Fruit fly (Drosophila melanogaster) whole organism, adult: Measurements from ENCODE around the gene nonC.
A peak's percentile ranks its signal among the peaks of the same experiment; 100 is the strongest.

Experiments
- CG11617 ChIP-seq: fragments of 200-800 bp; sonication (Bioruptor generic); optimal IDR thresholded peaks from 2 replicates; lab custom pipeline; 2017; ENCODE audit warnings: mild to moderate bottlenecking, missing biosample characterization, missing genetic modification reagents, missing genetic modification characterization
- CG12768 ChIP-seq: fragments of 200-800 bp; sonication (Bioruptor generic); optimal IDR thresholded peaks from 2 replicates; lab custom pipeline; 2017; ENCODE audit warnings: missing biosample characterization, missing genetic modification characterization, mild to moderate bottlenecking, moderate library complexity, missing genetic modification reagents
- CG14711 ChIP-seq: fragments of 200-800 bp; sonication (Bioruptor generic); optimal IDR thresholded peaks from 2 replicates; lab custom pipeline; 2018; ENCODE audit warnings: missing biosample characterization, mild to moderate bottlenecking, missing genetic modification characterization, moderate library complexity
- CG1620 ChIP-seq: fragments of 200-800 bp; sonication (Bioruptor generic); optimal IDR thresholded peaks from 2 replicates; lab custom pipeline; 2016; ENCODE audit warnings: missing biosample characterization, missing genetic modification characterization
- CG33017 ChIP-seq: fragments of 200-800 bp; sonication (Bioruptor generic); optimal IDR thresholded peaks from 2 replicates; lab custom pipeline; 2018; ENCODE audit warnings: missing biosample characterization, mild to moderate bottlenecking, missing genetic modification characterization, moderate library complexity
- Clk ChIP-seq: fragments of 200-800 bp; sonication (Bioruptor generic); optimal IDR thresholded peaks from 2 replicates; lab custom pipeline; 2017; ENCODE audit warnings: missing biosample characterization, missing genetic modification characterization
- Crg-1 ChIP-seq: fragments of 200-800 bp; sonication (Bioruptor generic); optimal IDR thresholded peaks from 2 replicates; lab custom pipeline; 2016; ENCODE audit warnings: missing biosample characterization, missing genetic modification characterization
- bab1 ChIP-seq: fragments of 200-800 bp; sonication (Bioruptor generic); optimal IDR thresholded peaks from 3 replicates; lab custom pipeline; 2019; ENCODE audit warnings: missing biosample characterization, mild to moderate bottlenecking, missing genetic modification characterization, moderate library complexity
- kay ChIP-seq: fragments of 200-800 bp; sonication (Bioruptor generic); peaks from one replicate; lab custom pipeline; 2016; ENCODE audit warnings: missing biosample characterization, missing genetic modification characterization, borderline replicate concordance
- ovo ChIP-seq: fragments of 200-800 bp; sonication (Bioruptor generic); optimal IDR thresholded peaks from 2 replicates; lab custom pipeline; 2016; ENCODE audit warnings: missing biosample characterization, missing genetic modification characterization
- tj ChIP-seq: fragments of 200-800 bp; sonication (Bioruptor generic); optimal IDR thresholded peaks from 3 replicates; lab custom pipeline; 2017; ENCODE audit warnings: missing biosample characterization, mild to moderate bottlenecking, missing genetic modification characterization, moderate library complexity
- toe ChIP-seq: fragments of 200-800 bp; sonication (Bioruptor generic); optimal IDR thresholded peaks from 2 replicates; lab custom pipeline; 2016; ENCODE audit warnings: missing biosample characterization, missing genetic modification characterization

- no peak for TF ChIP-seq CG12768 (GFP tag; lab: Kevin White, UChicago)
- TF ChIP-seq tj (GFP tag; lab: Kevin White, UChicago) = peak; percentile 37
- TF ChIP-seq Crg-1 (GFP tag; lab: Kevin White, UChicago) = no peak
- TF ChIP-seq CG1620 = no peak
- TF ChIP-seq ovo (GFP tag; lab: Kevin White, UChicago) = no peak
- peak; percentile 11 for TF ChIP-seq bab1
- no peak for TF ChIP-seq CG11617 (GFP tag; lab: Kevin White, UChicago)
- no peak for TF ChIP-seq Clk (GFP tag; lab: Kevin White, UChicago)
- TF ChIP-seq kay (GFP tag; lab: Kevin White, UChicago) = no peak
- TF ChIP-seq CG14711 = no peak
- no peak for TF ChIP-seq toe
- no peak for TF ChIP-seq CG33017 (tag; lab: Kevin White, UChicago)
These were observed 43.8 kb downstream of the nonC start for dm6 chrX:6868024-6868628.
